Fruit fly (Drosophila melanogaster): ENCODE measurements around the gene CG34175.

Gene CG34175

dm6 chr2L:3372483-3372929, 25.3 kb upstream of the CG34175 start (continued):
- TF ChIP-seq trem (tag; optimal IDR thresholded peaks at IDR 0.05) (no peak), ERR (GFP tag; optimal IDR thresholded peaks at IDR 0.05) (no peak), Bgb (GFP tag; IDR thresholded peaks at IDR 0.05; ENCODE audit: partially characterized antibody) (peak; percentile 67), org-1 (GFP tag; optimal IDR thresholded peaks at IDR 0.05) (no peak), CG3847 (GFP tag; IDR thresholded peaks at IDR 0.05) (no peak), chm (GFP tag; IDR thresholded peaks at IDR 0.05) (0 out of 2 replicates have a peak, but pooled peaks have one; percentile 22), CG15696 (tag; optimal IDR thresholded peaks at IDR 0.05) (no peak), HmgD (GFP tag; optimal IDR thresholded peaks at IDR 0.05) (peak; percentile 30), CG10209 (GFP tag; optimal IDR thresholded peaks at IDR 0.05) (peak; percentile 3), CG12391 (tag; optimal IDR thresholded peaks at IDR 0.05) (peak; percentile 25), klu (GFP tag; IDR thresholded peaks at IDR 0.05) (no peak), trh (GFP tag; optimal IDR thresholded peaks at IDR 0.05) (no peak), CG1603 (tag; optimal IDR thresholded peaks at IDR 0.05) (peak; percentile 35), E2f1 (GFP tag; IDR thresholded peaks at IDR 0.05) (no peak), btn (GFP tag; optimal IDR thresholded peaks at IDR 0.05) (peak; percentile 5), Hmr (GFP tag; optimal IDR thresholded peaks at IDR 0.05) (no peak), nmo (GFP tag; optimal IDR thresholded peaks at IDR 0.05) (peak; percentile 16), h (optimal IDR thresholded peaks at IDR 0.05) (no peak), CG6791 (GFP tag; IDR thresholded peaks at IDR 0.05; ENCODE audit: partially characterized antibody) (0 out of 3 replicates have a peak, but pooled peaks have one; percentile 19), Hmx (GFP tag; optimal IDR thresholded peaks at IDR 0.05) (no peak), CG7357 (GFP tag; IDR thresholded peaks at IDR 0.05) (no peak), CG34376 (GFP tag; optimal IDR thresholded peaks at IDR 0.05) (no peak), Med (GFP tag) (peak; percentile 87), NC2β (GFP tag; optimal IDR thresholded peaks at IDR 0.05) (no peak), Jarid2 (GFP tag; optimal IDR thresholded peaks at IDR 0.05) (no peak), D19B (GFP tag; optimal IDR thresholded peaks at IDR 0.05) (no peak), CG3281 (GFP tag; optimal IDR thresholded peaks at IDR 0.05) (no peak), her (GFP tag; optimal IDR thresholded peaks at IDR 0.05) (no peak), sima (GFP tag; optimal IDR thresholded peaks at IDR 0.05) (no peak), CG6272 (GFP tag; IDR thresholded peaks at IDR 0.05) (no peak), sens (GFP tag) (peak; percentile 19), CG1233 (GFP tag; optimal IDR thresholded peaks at IDR 0.05) (no peak), emc (GFP tag; optimal IDR thresholded peaks at IDR 0.05) (no peak), Awh (GFP tag; IDR thresholded peaks at IDR 0.05) (no peak), kay (GFP tag; optimal IDR thresholded peaks at IDR 0.05) (no peak), tin (GFP tag; optimal IDR thresholded peaks at IDR 0.05) (no peak), CG11093 (GFP tag; IDR thresholded peaks at IDR 0.05) (no peak), wdn (GFP tag; IDR thresholded peaks at IDR 0.05) (0 out of 2 replicates have a peak, but pooled peaks have one; percentile 22), CG5953 (GFP tag; IDR thresholded peaks at IDR 0.05) (no peak), cwo (GFP tag; optimal IDR thresholded peaks at IDR 0.05) (no peak), CG11456 (GFP tag; IDR thresholded peaks at IDR 0.05) (no peak), Ets97D (GFP tag; optimal IDR thresholded peaks at IDR 0.05) (no peak), Asciz (GFP tag; optimal IDR thresholded peaks at IDR 0.05) (no peak), jumu (GFP tag; optimal IDR thresholded peaks at IDR 0.05) (no peak), CG2875 (GFP tag; optimal IDR thresholded peaks at IDR 0.05) (no peak), unc-4 (GFP tag; IDR thresholded peaks at IDR 0.05; ENCODE audit: partially characterized antibody) (no peak), CG7987 (GFP tag; optimal IDR thresholded peaks at IDR 0.05) (no peak), CG13775 (GFP tag; optimal IDR thresholded peaks at IDR 0.05) (no peak), br (optimal IDR thresholded peaks at IDR 0.05) (no peak), ttk (GFP tag; IDR thresholded peaks at IDR 0.05) (no peak), tup (GFP tag; optimal IDR thresholded peaks at IDR 0.05) (no peak), CG1602 (GFP tag; optimal IDR thresholded peaks at IDR 0.05) (no peak)
